Fruit fly (Drosophila melanogaster) whole organism, embryonic: Measurements from ENCODE around the gene CG18675.

Source experiments
- Atf3 ChIP-seq: fragments of 200-800 bp; sonication (Bioruptor generic); optimal IDR thresholded peaks from 3 replicates; lab custom pipeline; 2016; ENCODE audit warnings: missing biosample characterization, missing genetic modification characterization
- CG11504 ChIP-seq: fragments of 200-800 bp; sonication (Bioruptor generic); optimal IDR thresholded peaks from 3 replicates; lab custom pipeline; 2019; ENCODE audit warnings: missing biosample characterization, mild to moderate bottlenecking, missing genetic modification characterization, moderate library complexity
- CG12236 ChIP-seq: fragments of 200-800 bp; sonication (Bioruptor generic); optimal IDR thresholded peaks from 2 replicates; lab custom pipeline; 2016; ENCODE audit warnings: missing biosample characterization, missing genetic modification characterization
- CG12659 ChIP-seq: fragments of 200-800 bp; sonication (Bioruptor generic); optimal IDR thresholded peaks from 3 replicates; lab custom pipeline; 2017; ENCODE audit warnings: mild to moderate bottlenecking, missing biosample characterization, missing genetic modification reagents, missing genetic modification characterization
- CG13424 ChIP-seq: fragments of 200-800 bp; sonication (Bioruptor generic); optimal IDR thresholded peaks from 2 replicates; lab custom pipeline; 2019; ENCODE audit warnings: missing biosample characterization, mild to moderate bottlenecking, missing genetic modification characterization, moderate library complexity
- CG14965 ChIP-seq: fragments of 200-800 bp; sonication (Bioruptor generic); optimal IDR thresholded peaks from 2 replicates; lab custom pipeline; 2016; ENCODE audit warnings: missing biosample characterization, missing genetic modification characterization, borderline replicate concordance
- CG16863 ChIP-seq: fragments of 200-800 bp; sonication (Bioruptor generic); optimal IDR thresholded peaks from 3 replicates; lab custom pipeline; 2016; ENCODE audit warnings: missing biosample characterization, missing genetic modification characterization
- CG18764 ChIP-seq: fragments of 200-800 bp; sonication (Bioruptor generic); optimal IDR thresholded peaks from 3 replicates; lab custom pipeline; 2016; ENCODE audit warnings: missing biosample characterization, missing genetic modification characterization
- CG2199 ChIP-seq: fragments of 200-800 bp; sonication (Bioruptor generic); IDR thresholded peaks from 3 replicates; pipeline ENCODE4 v1.3.6; 2022; ENCODE audit warnings: missing biosample characterization, missing genetic modification characterization
- CG34422 ChIP-seq: fragments of 200-800 bp; sonication (Bioruptor generic); IDR thresholded peaks from 3 replicates; pipeline ENCODE4 v1.3.6; 2022; ENCODE audit warnings: missing biosample characterization, missing genetic modification characterization
- CG3847 ChIP-seq: fragments of 200-800 bp; sonication (Bioruptor generic); IDR thresholded peaks from 2 replicates; pipeline ENCODE4 v1.3.6; 2022; ENCODE audit warnings: missing biosample characterization, missing genetic modification characterization
- CG42726 ChIP-seq: fragments of 200-800 bp; sonication (Bioruptor generic); IDR thresholded peaks from 2 replicates; pipeline ENCODE4 v1.3.6; 2022; ENCODE audit warnings: missing biosample characterization, missing genetic modification characterization; ENCODE audit not compliant: partially characterized antibody
- CG4282 ChIP-seq: fragments of 200-800 bp; sonication (Bioruptor generic); optimal IDR thresholded peaks from 2 replicates; lab custom pipeline; 2016; ENCODE audit warnings: missing biosample characterization, missing genetic modification characterization
- CG4854 ChIP-seq: fragments of 200-800 bp; sonication (Bioruptor generic); optimal IDR thresholded peaks from 2 replicates; lab custom pipeline; 2016; ENCODE audit warnings: missing biosample characterization, missing genetic modification characterization, inconsistent platforms
- CG6813 ChIP-seq: fragments of 200-800 bp; sonication (Bioruptor generic); optimal IDR thresholded peaks from 2 replicates; lab custom pipeline; 2017; ENCODE audit warnings: missing biosample characterization, missing genetic modification characterization, mild to moderate bottlenecking, moderate library complexity, missing genetic modification reagents
- CG7556 ChIP-seq: fragments of 200-800 bp; sonication (Bioruptor generic); optimal IDR thresholded peaks from 2 replicates; lab custom pipeline; 2017; ENCODE audit warnings: missing biosample characterization, mild to moderate bottlenecking, missing genetic modification characterization
- CG8359 ChIP-seq: fragments of 200-800 bp; sonication (Bioruptor generic); optimal IDR thresholded peaks from 2 replicates; lab custom pipeline; 2017; ENCODE audit warnings: missing biosample characterization, mild to moderate bottlenecking, missing genetic modification characterization, borderline replicate concordance
- CG8388 ChIP-seq: fragments of 200-800 bp; sonication (Bioruptor generic); optimal IDR thresholded peaks from 2 replicates; lab custom pipeline; 2019; ENCODE audit warnings: missing biosample characterization, mild to moderate bottlenecking, missing genetic modification characterization, moderate library complexity
- CG8765 ChIP-seq: fragments of 200-800 bp; sonication (Bioruptor generic); IDR thresholded peaks from 2 replicates; pipeline ENCODE4 v1.3.6; 2022; ENCODE audit warnings: missing biosample characterization, missing genetic modification characterization
- CG9797 ChIP-seq: fragments of 200-800 bp; sonication (Bioruptor generic); optimal IDR thresholded peaks from 3 replicates; lab custom pipeline; 2018; ENCODE audit warnings: missing biosample characterization, mild to moderate bottlenecking, missing genetic modification characterization
- Doc3 ChIP-seq: fragments of 200-800 bp; sonication (Bioruptor generic); IDR thresholded peaks from 3 replicates; pipeline ENCODE4 v1.3.6; 2022; ENCODE audit warnings: missing biosample characterization, missing genetic modification characterization; ENCODE audit not compliant: partially characterized antibody
- Ets65A ChIP-seq: fragments of 200-800 bp; sonication (Bioruptor generic); peaks from one replicate; lab custom pipeline; 2016; ENCODE audit warnings: missing biosample characterization, missing genetic modification characterization
- Ets97D ChIP-seq: fragments of 200-800 bp; sonication (Bioruptor generic); optimal IDR thresholded peaks from 3 replicates; lab custom pipeline; 2016; ENCODE audit warnings: missing biosample characterization, missing genetic modification characterization
- Hr3 ChIP-seq: fragments of 200-800 bp; sonication (Bioruptor generic); optimal IDR thresholded peaks from 3 replicates; lab custom pipeline; 2016; ENCODE audit warnings: missing biosample characterization, missing genetic modification characterization
- Lim3 ChIP-seq: fragments of 200-800 bp; sonication (Bioruptor generic); IDR thresholded peaks from 2 replicates; pipeline ENCODE4 v1.3.6; 2022; ENCODE audit warnings: missing biosample characterization, missing genetic modification characterization
- MBD-R2 ChIP-seq: fragments of 200-800 bp; sonication (Bioruptor generic); IDR thresholded peaks from 2 replicates; pipeline ENCODE4 v1.3.6; 2022; ENCODE audit warnings: missing biosample characterization, missing genetic modification characterization
- Meics ChIP-seq: fragments of 200-800 bp; sonication (Bioruptor generic); optimal IDR thresholded peaks from 2 replicates; lab custom pipeline; 2017; ENCODE audit warnings: missing biosample characterization, mild to moderate bottlenecking, missing genetic modification characterization
- NfI ChIP-seq: fragments of 200-800 bp; sonication (Bioruptor generic); optimal IDR thresholded peaks from 3 replicates; lab custom pipeline; 2018; ENCODE audit warnings: missing biosample characterization, mild to moderate bottlenecking, missing genetic modification characterization, moderate library complexity
- Ravus ChIP-seq: fragments of 200-800 bp; sonication (Bioruptor generic); IDR thresholded peaks from 2 replicates; pipeline ENCODE4 v1.3.6; 2022; ENCODE audit warnings: missing biosample characterization, missing genetic modification characterization
- Sox100B ChIP-seq: fragments of 200-800 bp; sonication (Bioruptor generic); optimal IDR thresholded peaks from 3 replicates; lab custom pipeline; 2018; ENCODE audit warnings: missing biosample characterization, mild to moderate bottlenecking, missing genetic modification characterization
- Stat92E ChIP-seq, 3 experiments: fragments of >200 bp in 2 of 3; fragments of 200-800 bp in 1 of 3; sonication (Bioruptor generic) in 1 of 3; optimal IDR thresholded peaks; 2 replicates each; lab custom pipeline; 2017 to 2019; ENCODE audit warnings: missing biosample characterization in 3 of 3, missing genetic modification characterization in 3 of 3, mild to moderate bottlenecking in 1 of 3, moderate library complexity in 1 of 3
- Vsx1 ChIP-seq: fragments of 200-800 bp; sonication (Bioruptor generic); optimal IDR thresholded peaks from 2 replicates; lab custom pipeline; 2017; ENCODE audit warnings: missing biosample characterization, mild to moderate bottlenecking, missing genetic modification characterization, missing genetic modification reagents
- YL-1 ChIP-seq: fragments of 200-800 bp; sonication (Bioruptor generic); optimal IDR thresholded peaks from 3 replicates; lab custom pipeline; 2017; ENCODE audit warnings: missing biosample characterization, mild to moderate bottlenecking, missing genetic modification characterization
- bbx ChIP-seq: fragments of 200-800 bp; sonication (Bioruptor generic); IDR thresholded peaks from 2 replicates; pipeline ENCODE4 v1.3.6; 2022; ENCODE audit warnings: missing biosample characterization, missing genetic modification characterization; ENCODE audit not compliant: partially characterized antibody
- danr ChIP-seq: fragments of 200-800 bp; sonication (Bioruptor generic); IDR thresholded peaks from 2 replicates; pipeline ENCODE4 v1.3.6; 2022; ENCODE audit warnings: missing biosample characterization, missing genetic modification characterization
- fd102C ChIP-seq: fragments of 200-800 bp; sonication (Bioruptor generic); optimal IDR thresholded peaks from 2 replicates; lab custom pipeline; 2018; ENCODE audit warnings: missing biosample characterization, mild to moderate bottlenecking, missing genetic modification characterization, moderate library complexity
- gro ChIP-seq: fragments of 200-800 bp; sonication (Bioruptor generic); optimal IDR thresholded peaks from 2 replicates; lab custom pipeline; 2016; ENCODE audit warnings: missing biosample characterization, missing genetic modification characterization
- hbn ChIP-seq: fragments of 200-800 bp; sonication (Bioruptor generic); IDR thresholded peaks from 2 replicates; pipeline ENCODE4 v1.3.6; 2022; ENCODE audit warnings: missing biosample characterization, missing genetic modification characterization; ENCODE audit not compliant: partially characterized antibody
- her ChIP-seq: fragments of 200-800 bp; sonication (Bioruptor generic); optimal IDR thresholded peaks from 2 replicates; lab custom pipeline; 2016; ENCODE audit warnings: missing biosample characterization, missing genetic modification characterization
- insv ChIP-seq, 2 experiments: fragments of 200-800 bp; sonication (Bioruptor generic); optimal IDR thresholded peaks; 3 replicates each; lab custom pipeline; 2016 to 2018; ENCODE audit warnings: missing biosample characterization in 2 of 2, missing genetic modification characterization in 2 of 2
- lab ChIP-seq: fragments of 200-800 bp; sonication (Bioruptor generic); optimal IDR thresholded peaks from 3 replicates; lab custom pipeline; 2017; ENCODE audit warnings: missing biosample characterization, missing genetic modification characterization, mild to moderate bottlenecking, moderate library complexity, missing genetic modification reagents
- lov ChIP-seq, 2 experiments: fragments of 200-800 bp in 1 of 2; fragments of >200 bp in 1 of 2; sonication (Bioruptor generic) in 1 of 2; IDR thresholded peaks in 1 of 2; optimal IDR thresholded peaks in 1 of 2; 2 replicates in 1 of 2; 3 replicates in 1 of 2; pipeline versions ENCODE4 v1.3.6 to Lab custom; 2017 to 2022; ENCODE audit warnings: missing biosample characterization in 1 of 2, missing genetic modification characterization in 1 of 2
- p53 ChIP-seq: fragments of 200-800 bp; sonication (Bioruptor generic); optimal IDR thresholded peaks from 2 replicates; lab custom pipeline; 2016; ENCODE audit warnings: missing biosample characterization, missing genetic modification characterization
- repo ChIP-seq: fragments of 200-800 bp; sonication (Bioruptor generic); optimal IDR thresholded peaks from 2 replicates; lab custom pipeline; 2016; ENCODE audit warnings: missing biosample characterization, missing genetic modification characterization
- sisA ChIP-seq: fragments of 200-800 bp; sonication (Bioruptor generic); IDR thresholded peaks from 2 replicates; pipeline ENCODE4 v1.3.6; 2022; ENCODE audit warnings: missing biosample characterization, missing genetic modification characterization
- so ChIP-seq: fragments of 200-800 bp; sonication (Bioruptor generic); IDR thresholded peaks from 3 replicates; pipeline ENCODE4 v1.3.6; 2022; ENCODE audit warnings: missing biosample characterization, missing genetic modification characterization
- unc-4 ChIP-seq: fragments of 200-800 bp; sonication (Bioruptor generic); IDR thresholded peaks from 2 replicates; pipeline ENCODE4 v1.3.6; 2022; ENCODE audit warnings: missing biosample characterization, missing genetic modification characterization; ENCODE audit not compliant: partially characterized antibody
- zf30C ChIP-seq: fragments of 200-800 bp; sonication (Bioruptor generic); optimal IDR thresholded peaks from 3 replicates; lab custom pipeline; 2018; ENCODE audit warnings: missing biosample characterization, mild to moderate bottlenecking, missing genetic modification characterization

The CG18675 gene

DNA sequence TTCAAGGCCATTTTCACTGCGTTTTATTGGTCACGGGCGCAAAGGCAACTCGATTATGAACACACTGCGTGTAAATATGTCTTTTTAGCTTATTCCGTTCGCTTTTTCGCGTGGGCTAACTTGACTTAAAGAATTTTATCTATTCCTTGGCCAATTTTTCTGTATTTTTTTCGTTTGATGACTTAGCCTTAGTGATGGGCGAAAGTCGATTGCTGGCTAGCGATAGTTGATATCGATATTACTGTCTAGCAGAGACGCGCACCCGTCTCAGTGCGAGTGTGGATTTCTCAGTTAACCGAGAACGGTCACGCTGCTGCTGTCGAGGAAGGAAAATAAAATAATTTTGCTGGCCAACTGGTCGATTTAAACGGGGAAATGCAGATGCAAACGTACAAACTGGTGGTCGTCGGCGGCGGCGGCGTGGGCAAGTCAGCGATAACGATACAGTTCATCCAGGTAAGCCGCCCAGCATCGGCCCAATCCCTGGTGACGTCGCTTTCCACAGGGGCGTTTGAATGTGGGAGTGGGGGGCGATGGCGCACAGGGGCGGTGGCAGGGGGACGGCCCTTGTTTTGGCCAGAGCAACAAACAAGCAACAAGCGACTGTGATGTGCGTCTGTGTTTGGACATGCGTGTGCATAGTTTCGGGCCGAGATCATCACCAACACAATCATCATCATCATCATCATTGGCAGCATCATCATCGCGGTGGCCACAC, 34.7 kb upstream of the CG18675 start, which contains the start of the genes Rop and Ras64B (continued):
- TF ChIP-seq lov (optimal IDR thresholded peaks at IDR 0.05; lab: Kevin White, UChicago) (no peak), lov (GFP tag; IDR thresholded peaks at IDR 0.05; lab: Robert Waterston, UW) (no peak), sisA (GFP tag; lab: Robert Waterston, UW) (no peak), Meics (GFP tag; lab: Kevin White, UChicago) (peak; percentile 31), MBD-R2 (GFP tag; lab: Robert Waterston, UW) (peak; percentile 84), Atf3 (GFP tag; lab: Kevin White, UChicago) (peak; percentile 32), CG12659 (GFP tag; lab: Kevin White, UChicago) (peak; percentile 86), CG11504 (tag; lab: Kevin White, UChicago) (no peak), CG13424 (tag; lab: Kevin White, UChicago) (no peak), Vsx1 (no peak), CG12236 (no peak), insv (GFP tag; optimal IDR thresholded peaks at IDR 0.05; lab: Kevin White, UChicago) (peak in 1 of 2 experiments; percentile 33), CG8388 (GFP tag; lab: Kevin White, UChicago) (no peak), Ets65A (peak; percentile 89), unc-4 (GFP tag; lab: Robert Waterston, UW) (peak; percentile 89), CG8359 (GFP tag; lab: Kevin White, UChicago) (no peak), bbx (GFP tag; lab: Robert Waterston, UW) (peak; percentile 81), CG3847 (GFP tag; lab: Robert Waterston, UW) (peak; percentile 48), so (GFP tag; lab: Robert Waterston, UW) (peak; percentile 36; the same call in 1 of the 3 replicates), CG4282 (GFP tag; lab: Kevin White, UChicago) (no peak), Doc3 (GFP tag; lab: Robert Waterston, UW) (peak; percentile 28; the same call in 2 of the 3 replicates), Ets97D (peak; percentile 82), p53 (peak; percentile 26), Ravus (no peak), Lim3 (GFP tag; lab: Robert Waterston, UW) (no peak), CG16863 (GFP tag; lab: Kevin White, UChicago) (no peak), YL-1 (GFP tag; lab: Kevin White, UChicago) (peak; percentile 99), zf30C (GFP tag; lab: Kevin White, UChicago) (no peak), CG14965 (GFP tag; lab: Kevin White, UChicago) (no peak), CG18764 (GFP tag; lab: Kevin White, UChicago) (no peak), CG2199 (GFP tag; lab: Robert Waterston, UW) (no peak), repo (no peak), CG4854 (GFP tag; lab: Kevin White, UChicago) (peak; percentile 13), NfI (GFP tag; lab: Kevin White, UChicago) (peak; percentile 3), CG34422 (GFP tag; lab: Robert Waterston, UW) (peak; percentile 57; the same call in 2 of the 3 replicates), Hr3 (GFP tag; lab: Kevin White, UChicago) (no peak), her (GFP tag; lab: Kevin White, UChicago) (peak; percentile 17), gro (GFP tag; lab: Kevin White, UChicago) (peak; percentile 53), CG6813 (GFP tag; lab: Kevin White, UChicago) (no peak), CG9797 (GFP tag; lab: Kevin White, UChicago) (peak; percentile 96), lab (no peak), Stat92E (GFP tag; optimal IDR thresholded peaks at IDR 0.05; lab: Kevin White, UChicago) (peak in 1 of 3 experiments; percentile 74), CG8765 (GFP tag; lab: Robert Waterston, UW) (no peak), fd102C (GFP tag; lab: Kevin White, UChicago) (no peak), CG7556 (no peak), CG42726 (GFP tag; lab: Robert Waterston, UW) (peak; percentile 83), hbn (peak; percentile 73), danr (GFP tag; lab: Robert Waterston, UW) (no peak), Sox100B (GFP tag; lab: Kevin White, UChicago) (no peak)
